Worm (Caenorhabditis elegans) whole organism, early embryonic: ENCODE results near the gene F11G11.5.

Source experiments
- B0310.2 ChIP-seq: sonication (generic microtip); optimal IDR thresholded peaks from 2 replicates; lab custom pipeline; 2016; ENCODE audit warnings: mild to moderate bottlenecking, missing genetic modification characterization, missing compliant biosample characterization
- aly-1 ChIP-seq: sonication (generic microtip); optimal IDR thresholded peaks from 2 replicates; lab custom pipeline; 2016; ENCODE audit warnings: missing genetic modification characterization, missing compliant biosample characterization
- ama-1 ChIP-seq: fragments of 150-350 bp; optimal IDR thresholded peaks from 2 replicates; lab custom pipeline; 2014
- pes-1 ChIP-seq: fragments of 200-800 bp; sonication (Bioruptor generic); IDR thresholded peaks from 2 replicates; pipeline ENCODE4 v1.3.6; 2022; ENCODE audit warnings: missing genetic modification reagents, missing genetic modification characterization, missing compliant biosample characterization

DNA sequence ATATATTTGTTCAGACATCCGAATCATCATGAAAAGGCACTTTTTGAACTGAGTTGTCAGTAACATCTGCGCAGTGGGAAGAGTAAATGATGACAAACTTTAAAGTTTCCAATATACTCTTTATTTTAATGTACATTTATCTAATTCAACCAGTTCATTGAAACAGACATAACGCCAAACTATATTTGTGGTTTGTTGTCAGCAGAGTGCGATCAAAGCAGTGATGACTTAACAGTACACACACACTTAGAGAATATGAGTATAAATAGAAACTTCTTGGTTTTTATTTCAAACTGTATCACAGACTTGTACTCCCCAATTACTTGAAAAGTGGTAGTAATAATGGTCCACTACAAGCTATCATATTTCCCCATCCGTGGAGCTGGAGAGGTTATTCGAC is 25.7 kb downstream of the F11G11.5 start, which contains the start of gene gst-8:
- TF ChIP-seq ama-1 (lab: Kevin White, UChicago): no peak
- TF ChIP-seq B0310.2: no peak
- TF ChIP-seq aly-1 (tag; lab: Kevin White, UChicago): no peak
- no peak for TF ChIP-seq pes-1 (GFP tag; lab: Robert Waterston, UW)
